Fruit fly (Drosophila melanogaster) Kc167 (cell line): ENCODE measurements around the gene smash.

Experiments used
- Myc ChIP-seq: fragments of >200 bp; optimal IDR thresholded peaks from 2 replicates; lab custom pipeline; 2017; ENCODE audit warnings: missing external identifiers
- h ChIP-seq: fragments of >200 bp; optimal IDR thresholded peaks from 3 replicates; lab custom pipeline; 2018; ENCODE audit warnings: missing external identifiers
- psq ChIP-seq: fragments of >200 bp; optimal IDR thresholded peaks from 2 replicates; lab custom pipeline; 2017; ENCODE audit warnings: missing external identifiers

- TF ChIP-seq Myc (lab: Kevin White, UChicago): no peak
- no peak for TF ChIP-seq psq (lab: Kevin White, UChicago)
- no peak for TF ChIP-seq h
Measured at dm6 chr3R:4678362-4678761, 19.0 kb downstream of the smash start.
